Worm (Caenorhabditis elegans): ENCODE results near the gene sre-46.

sre-46 gene

ce11 chrII:13677927-13678326, 43.2 kb downstream of the sre-46 start:
- TF ChIP-seq B0310.2 (tag; optimal IDR thresholded peaks at IDR 0.05): no peak
- no peak for TF ChIP-seq tbx-11 (GFP tag; IDR thresholded peaks at IDR 0.05)
- TF ChIP-seq ama-1 (optimal IDR thresholded peaks at IDR 0.05): no peak
- TF ChIP-seq scrt-1 (GFP tag; IDR thresholded peaks at IDR 0.05): no peak

- TF ChIP-seq tra-4 (tag; optimal IDR thresholded peaks at IDR 0.05) (no peak), tbx-37 (GFP tag; conservative IDR thresholded peaks at IDR 0.05) (no peak), tbx-11 (GFP tag; IDR thresholded peaks at IDR 0.05) (no peak)
Measured at ce11 chrII:13675212-13675611, 45.9 kb downstream of the sre-46 start.

- no peak for TF ChIP-seq aly-1 (tag; optimal IDR thresholded peaks at IDR 0.05)
- no peak for TF ChIP-seq hmbx-1 (tag; optimal IDR thresholded peaks at IDR 0.05)
- TF ChIP-seq B0310.2 (tag; optimal IDR thresholded peaks at IDR 0.05): no peak
- TF ChIP-seq ets-7 (tag; optimal IDR thresholded peaks at IDR 0.05): no peak
- no peak for TF ChIP-seq tbx-37 (GFP tag; conservative IDR thresholded peaks at IDR 0.05)
Measured at ce11 chrII:13673605-13674193, 47.4 kb downstream of the sre-46 start.

ce11 chrII:13672057-13672456, 49.1 kb downstream of the sre-46 start:
- TF ChIP-seq scrt-1 (GFP tag; IDR thresholded peaks at IDR 0.05): no peak
- no peak for TF ChIP-seq ets-7 (tag; optimal IDR thresholded peaks at IDR 0.05)
- TF ChIP-seq hnd-1 (tag; optimal IDR thresholded peaks at IDR 0.05): no peak
- TF ChIP-seq tra-4 (tag; optimal IDR thresholded peaks at IDR 0.05): no peak
- TF ChIP-seq tbx-37 (GFP tag; conservative IDR thresholded peaks at IDR 0.05): no peak
- no peak for TF ChIP-seq tbx-11 (GFP tag; IDR thresholded peaks at IDR 0.05)
- TF ChIP-seq flt-1 (GFP tag; IDR thresholded peaks at IDR 0.05): no peak
- no peak for TF ChIP-seq hmbx-1 (tag; optimal IDR thresholded peaks at IDR 0.05)
- TF ChIP-seq B0310.2 (tag; optimal IDR thresholded peaks at IDR 0.05): no peak
- TF ChIP-seq aly-1 (tag; optimal IDR thresholded peaks at IDR 0.05): no peak
- no peak for TF ChIP-seq ceh-36 (tag; optimal IDR thresholded peaks at IDR 0.05)
- no peak for TF ChIP-seq ama-1 (optimal IDR thresholded peaks at IDR 0.05)
- TF ChIP-seq F13C5.2 (tag; optimal IDR thresholded peaks at IDR 0.05): no peak
- TF ChIP-seq hmg-4 (GFP tag; optimal IDR thresholded peaks at IDR 0.05): no peak
- no peak for TF ChIP-seq sea-1 (GFP tag; conservative IDR thresholded peaks at IDR 0.05)
- no peak for TF ChIP-seq ceh-13 (GFP tag; optimal IDR thresholded peaks at IDR 0.05)

- TF ChIP-seq scrt-1 (GFP tag; IDR thresholded peaks at IDR 0.05) (no peak), pes-1 (GFP tag; IDR thresholded peaks at IDR 0.05) (no peak), flt-1 (GFP tag; IDR thresholded peaks at IDR 0.05) (no peak), hnd-1 (tag; optimal IDR thresholded peaks at IDR 0.05) (no peak), hmg-4 (GFP tag; optimal IDR thresholded peaks at IDR 0.05) (no peak), sea-1 (GFP tag; conservative IDR thresholded peaks at IDR 0.05) (no peak), tbx-37 (GFP tag; conservative IDR thresholded peaks at IDR 0.05) (no peak), ama-1 (optimal IDR thresholded peaks at IDR 0.05) (no peak), F13C5.2 (tag; optimal IDR thresholded peaks at IDR 0.05) (no peak), hmbx-1 (tag; optimal IDR thresholded peaks at IDR 0.05) (no peak), aly-1 (tag; optimal IDR thresholded peaks at IDR 0.05) (no peak), ceh-36 (tag; optimal IDR thresholded peaks at IDR 0.05) (no peak), ceh-13 (GFP tag; optimal IDR thresholded peaks at IDR 0.05) (no peak), tbx-11 (GFP tag; IDR thresholded peaks at IDR 0.05) (no peak), tra-4 (tag; optimal IDR thresholded peaks at IDR 0.05) (no peak)
Measured at ce11 chrII:13670707-13671295, 50.3 kb downstream of the sre-46 start.

ce11 chrII:13668844-13669441, 52.2 kb downstream of the sre-46 start, which contains the start of gene C31C9.7:
Gene C31C9.7, plus strand, starts transcription at chrII:13669104.
- TF ChIP-seq ceh-13 (GFP tag; optimal IDR thresholded peaks at IDR 0.05) (no peak), hmg-4 (GFP tag; optimal IDR thresholded peaks at IDR 0.05) (no peak), hmbx-1 (tag; optimal IDR thresholded peaks at IDR 0.05) (no peak), tra-4 (tag; optimal IDR thresholded peaks at IDR 0.05) (no peak), tbx-11 (GFP tag; IDR thresholded peaks at IDR 0.05) (no peak)
